Fruit fly (Drosophila melanogaster): ENCODE measurements around the gene CG31140.

DNA sequence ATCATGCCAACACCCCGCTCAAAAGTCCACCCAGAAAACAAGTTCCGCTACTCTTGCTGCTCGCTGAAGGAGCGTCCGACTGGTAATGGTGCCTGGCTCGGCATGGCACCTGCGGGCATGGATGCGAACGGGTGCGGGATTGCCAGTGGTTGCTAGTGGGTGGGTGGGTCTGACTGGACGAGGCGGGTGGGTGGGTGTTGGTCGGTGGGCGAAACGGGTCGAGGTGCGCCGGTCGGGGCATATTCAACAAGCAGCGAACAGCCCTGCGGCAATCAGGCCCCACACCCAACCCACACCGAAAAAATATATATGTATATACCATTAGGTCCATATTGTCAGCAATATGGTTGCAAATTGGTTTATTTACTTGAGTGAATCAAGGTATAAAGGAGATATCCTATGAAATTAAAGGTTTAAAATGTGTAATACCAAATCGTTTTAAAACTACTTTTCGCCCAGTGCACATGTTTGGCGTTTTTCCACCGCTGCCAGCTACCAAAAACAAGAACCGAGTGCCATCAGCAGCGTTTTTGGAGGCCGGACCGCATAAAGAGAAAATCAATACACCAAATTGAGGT, 47.7 kb downstream of the CG31140 start:
- peak; percentile 41 for TF ChIP-seq sd (tag; optimal IDR thresholded peaks at IDR 0.05)
- no peak for TF ChIP-seq Elba2 (GFP tag; optimal IDR thresholded peaks at IDR 0.05)
- peak; percentile 49 for TF ChIP-seq ranshi (GFP tag; IDR thresholded peaks at IDR 0.05)
- TF ChIP-seq CG9609 (GFP tag; optimal IDR thresholded peaks at IDR 0.05): no peak
- no peak for TF ChIP-seq trem (tag; optimal IDR thresholded peaks at IDR 0.05)

Measured in whole organism, embryonic.